Worm (Caenorhabditis elegans) whole organism, midembryonic: ENCODE results near the gene clc-11.

ENCODE experiments used
- T22C8.4 ChIP-seq: fragments of 200-800 bp; sonication (Bioruptor generic); IDR thresholded peaks from 2 replicates; pipeline ENCODE4 v1.3.6; 2022; ENCODE audit warnings: missing genetic modification characterization, missing compliant biosample characterization
- cog-1 ChIP-seq: sonication (generic microtip); optimal IDR thresholded peaks from 2 replicates; lab custom pipeline; 2016; ENCODE audit warnings: missing genetic modification characterization, missing compliant biosample characterization
- flt-1 ChIP-seq: fragments of 200-800 bp; sonication (Bioruptor generic); IDR thresholded peaks from 2 replicates; pipeline ENCODE4 v1.3.6; 2022; ENCODE audit warnings: missing genetic modification characterization, missing compliant biosample characterization
- klf-2 ChIP-seq: fragments of 200-800 bp; sonication (Bioruptor generic); conservative IDR thresholded peaks from 2 replicates; pipeline ENCODE4 v1.3.6; 2022; ENCODE audit warnings: missing genetic modification reagents, missing genetic modification characterization, missing compliant biosample characterization
- med-1 ChIP-seq: sonication (generic microtip); optimal IDR thresholded peaks from 2 replicates; lab custom pipeline; 2017; ENCODE audit warnings: missing genetic modification characterization, mild to moderate bottlenecking, missing compliant biosample characterization, antibody characterized with exemption, missing genetic modification reagents; ENCODE audit not compliant: insufficient read depth
- ref-1 ChIP-seq: fragments of 200-800 bp; sonication (Bioruptor generic); conservative IDR thresholded peaks from 2 replicates; pipeline ENCODE4 v1.3.6; 2022; ENCODE audit warnings: missing genetic modification reagents, missing genetic modification characterization, missing compliant biosample characterization
- tab-1 ChIP-seq: fragments of 200-800 bp; sonication (Bioruptor generic); IDR thresholded peaks from 2 replicates; pipeline ENCODE4 v1.3.6; 2022; ENCODE audit warnings: missing genetic modification characterization, missing compliant biosample characterization
- ztf-23 ChIP-seq: fragments of 200-800 bp; sonication (Bioruptor generic); IDR thresholded peaks from 2 replicates; pipeline ENCODE4 v1.3.6; 2022; ENCODE audit warnings: missing genetic modification reagents, missing genetic modification characterization, missing compliant biosample characterization
- ztf-29 ChIP-seq: fragments of 200-800 bp; sonication (Bioruptor generic); IDR thresholded peaks from 2 replicates; pipeline ENCODE4 v1.3.6; 2022; ENCODE audit warnings: missing genetic modification reagents, missing genetic modification characterization, missing compliant biosample characterization

The clc-11 gene

DNA sequence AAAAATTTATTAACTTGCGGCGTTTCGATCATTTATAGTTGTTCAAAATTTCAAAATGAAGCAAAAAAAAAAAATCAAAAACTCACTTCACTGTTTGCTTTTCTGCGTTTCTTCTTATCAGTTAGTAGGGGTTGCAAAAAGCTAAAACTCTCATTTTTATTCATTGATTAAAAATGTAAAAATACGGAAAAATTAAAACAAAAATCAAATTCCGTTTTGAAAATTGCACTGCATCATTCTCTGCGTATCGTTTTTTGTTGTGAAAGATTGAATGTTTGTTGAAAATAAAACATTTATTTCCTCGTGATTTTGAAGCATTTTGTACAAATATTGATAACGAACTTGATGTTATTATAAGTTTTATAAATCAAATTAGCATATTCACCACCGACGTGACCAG, 10.3 kb downstream of the clc-11 start:
- TF ChIP-seq flt-1 (GFP tag; lab: Robert Waterston, UW) (no peak), ztf-29 (no peak), cog-1 (tag; lab: Kevin White, UChicago) (no peak), tab-1 (GFP tag; lab: Robert Waterston, UW) (no peak), T22C8.4 (GFP tag; lab: Robert Waterston, UW) (no peak), ref-1 (GFP tag; lab: Robert Waterston, UW) (no peak), ztf-23 (no peak), med-1 (GFP tag; lab: Kevin White, UChicago) (no peak), klf-2 (GFP tag; lab: Robert Waterston, UW) (no peak)

DNA sequence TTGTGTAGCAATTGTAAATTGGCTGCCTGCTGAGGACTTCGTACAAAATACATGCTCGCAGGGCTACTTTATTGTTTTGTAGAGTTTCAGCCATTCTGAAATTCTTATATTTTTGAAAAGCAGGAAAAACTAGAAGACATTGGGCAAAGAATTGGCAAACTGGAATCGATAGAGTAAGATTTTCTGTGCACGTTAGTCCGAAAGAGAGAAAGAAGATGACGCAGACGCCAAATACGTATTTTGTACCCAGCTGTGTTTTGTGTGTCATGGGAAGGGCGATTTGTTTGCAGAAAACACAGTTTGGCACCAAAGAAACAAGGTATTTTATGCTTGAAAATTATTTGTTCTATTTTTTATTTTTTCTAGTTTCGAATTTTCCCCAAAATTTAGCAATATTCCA, 12.0 kb downstream of the clc-11 start, which contains the start of gene fbxa-143:
fbxa-143 (minus strand) TSS at position 101 of the 400 bp plus-strand sequence.
- TF ChIP-seq flt-1 (GFP tag; lab: Robert Waterston, UW) (no peak), klf-2 (GFP tag; lab: Robert Waterston, UW) (no peak), ztf-23 (no peak), tab-1 (GFP tag; lab: Robert Waterston, UW) (no peak), ref-1 (GFP tag; lab: Robert Waterston, UW) (no peak), med-1 (GFP tag; lab: Kevin White, UChicago) (no peak), T22C8.4 (GFP tag; lab: Robert Waterston, UW) (no peak), cog-1 (tag; lab: Kevin White, UChicago) (no peak), ztf-29 (no peak)

DNA sequence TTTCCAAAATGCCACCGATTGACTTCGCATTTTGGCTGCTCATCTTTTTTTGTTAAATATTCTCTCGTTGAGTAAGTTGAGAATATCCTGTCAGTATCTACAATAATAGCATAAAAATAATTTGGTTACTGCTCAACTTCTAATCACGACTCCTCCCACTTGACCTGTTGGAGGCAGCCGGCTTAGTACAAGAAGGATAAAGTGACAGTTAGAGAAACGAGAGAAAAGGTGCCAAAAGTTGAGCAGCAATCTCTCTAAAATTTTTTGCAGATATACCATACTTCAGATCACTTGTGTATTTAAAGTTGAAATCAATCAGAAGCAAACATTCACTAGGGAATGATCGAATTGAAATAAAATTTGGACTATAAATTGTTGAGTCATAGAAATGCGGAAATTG, 14.7 kb downstream of the clc-11 start, which contains the start of gene nhr-111:
nhr-111 (minus strand) TSS at position 101 of the 400 bp plus-strand sequence.
- TF ChIP-seq ztf-29 (no peak), klf-2 (GFP tag; lab: Robert Waterston, UW) (no peak), tab-1 (GFP tag; lab: Robert Waterston, UW) (no peak), cog-1 (tag; lab: Kevin White, UChicago) (no peak), T22C8.4 (GFP tag; lab: Robert Waterston, UW) (no peak), flt-1 (GFP tag; lab: Robert Waterston, UW) (no peak), ztf-23 (no peak), ref-1 (GFP tag; lab: Robert Waterston, UW) (no peak), med-1 (GFP tag; lab: Kevin White, UChicago) (no peak)

DNA sequence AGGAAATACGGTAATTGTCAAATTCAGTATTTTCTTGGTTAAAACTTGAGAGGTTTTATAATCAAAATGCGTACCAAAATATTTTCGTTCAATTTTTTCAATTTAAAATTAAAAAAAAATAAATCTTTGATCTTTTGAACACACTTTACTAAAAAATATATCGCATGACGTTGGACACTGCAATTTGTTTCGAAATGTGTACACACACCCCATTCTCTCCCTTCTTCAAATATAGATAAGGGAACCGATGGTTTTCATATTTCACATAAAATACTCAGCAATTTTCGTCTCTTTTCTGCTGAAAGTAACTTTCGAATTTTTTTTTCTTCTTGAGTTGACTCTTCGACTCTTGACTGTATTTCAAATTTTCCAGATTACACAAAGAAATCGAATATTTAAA, 18.0 kb downstream of the clc-11 start:
- no peak for TF ChIP-seq cog-1 (tag; lab: Kevin White, UChicago)
- no peak for TF ChIP-seq ztf-29
- TF ChIP-seq ztf-23, result no peak
- no peak for TF ChIP-seq ref-1 (GFP tag; lab: Robert Waterston, UW)
- TF ChIP-seq flt-1 (GFP tag; lab: Robert Waterston, UW), result no peak
- TF ChIP-seq med-1 (GFP tag; lab: Kevin White, UChicago), result no peak
- no peak for TF ChIP-seq tab-1 (GFP tag; lab: Robert Waterston, UW)
- no peak for TF ChIP-seq T22C8.4 (GFP tag; lab: Robert Waterston, UW)
- TF ChIP-seq klf-2 (GFP tag; lab: Robert Waterston, UW), result no peak

DNA sequence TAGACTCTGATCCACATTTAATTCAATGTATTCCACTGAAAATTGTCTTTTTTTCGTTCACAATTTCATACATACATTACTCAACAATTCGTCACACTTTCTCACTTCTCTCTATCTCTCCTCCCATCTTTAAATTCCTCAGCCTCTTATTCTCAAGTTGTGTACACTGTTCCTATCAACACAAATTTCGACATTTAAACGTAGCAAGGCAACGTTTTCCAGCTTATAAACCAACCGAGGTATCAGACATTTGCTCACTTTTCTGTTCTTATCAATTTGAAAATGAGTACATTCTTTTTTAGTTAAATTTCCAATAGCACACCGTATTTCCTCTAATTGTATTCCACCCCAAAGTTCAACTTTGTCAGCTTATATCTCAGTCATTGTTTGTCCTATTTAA, 18.5 kb downstream of the clc-11 start, which contains the start of gene skr-3:
skr-3 (plus strand) TSS at position 163 of the 400 bp plus-strand sequence.
- TF ChIP-seq ztf-23, result no peak
- TF ChIP-seq flt-1 (GFP tag; lab: Robert Waterston, UW), result no peak
- TF ChIP-seq ref-1 (GFP tag; lab: Robert Waterston, UW), result no peak

DNA sequence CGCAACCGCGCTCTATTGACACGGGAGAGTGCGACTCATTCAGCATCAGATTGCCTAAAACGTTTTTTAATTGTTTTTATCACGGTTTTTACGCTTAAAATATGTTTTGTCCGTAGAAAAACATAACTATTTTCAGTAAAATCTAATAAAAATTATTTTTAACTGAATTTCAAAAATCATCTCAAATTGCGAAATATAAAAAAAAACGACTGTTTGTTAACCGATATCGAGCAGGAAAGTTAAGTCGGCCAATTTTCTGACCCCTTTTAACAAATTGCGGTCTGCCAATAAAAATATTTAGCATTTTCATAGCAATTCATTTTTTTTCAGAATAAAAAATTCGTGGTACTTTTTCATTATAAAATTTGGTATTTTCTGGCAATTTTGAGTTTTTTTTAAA, 18.9 kb downstream of the clc-11 start:
- no peak for TF ChIP-seq cog-1 (tag; lab: Kevin White, UChicago)
- TF ChIP-seq T22C8.4 (GFP tag; lab: Robert Waterston, UW), result no peak
- TF ChIP-seq flt-1 (GFP tag; lab: Robert Waterston, UW), result no peak
- TF ChIP-seq tab-1 (GFP tag; lab: Robert Waterston, UW), result no peak
- TF ChIP-seq klf-2 (GFP tag; lab: Robert Waterston, UW), result no peak
- TF ChIP-seq ztf-29, result no peak
- no peak for TF ChIP-seq med-1 (GFP tag; lab: Kevin White, UChicago)
- TF ChIP-seq ref-1 (GFP tag; lab: Robert Waterston, UW), result no peak

DNA sequence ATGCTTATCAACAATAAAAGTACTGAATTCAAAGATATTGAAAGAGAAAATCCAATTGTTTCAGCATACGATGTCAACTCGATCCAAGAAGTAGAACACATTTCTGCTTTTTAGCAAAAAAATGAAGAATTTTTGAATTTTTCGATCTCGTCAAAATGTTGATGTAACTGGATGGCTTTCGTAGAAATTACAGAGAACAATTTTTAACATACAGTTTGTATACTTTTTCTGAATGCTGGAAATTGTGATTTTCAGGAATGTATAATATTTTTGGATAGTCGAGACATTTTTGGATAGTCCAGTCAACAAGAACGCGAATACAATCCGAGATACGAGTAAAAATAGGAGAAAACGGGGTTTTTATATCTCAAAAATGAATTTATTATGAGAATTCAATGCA, 20.8 kb downstream of the clc-11 start, which contains the start of gene str-103:
str-103 (minus strand) TSS at position 101 of the 400 bp plus-strand sequence.
- TF ChIP-seq ztf-23 (no peak), klf-2 (GFP tag; lab: Robert Waterston, UW) (no peak), ref-1 (GFP tag; lab: Robert Waterston, UW) (no peak), flt-1 (GFP tag; lab: Robert Waterston, UW) (no peak), ztf-29 (no peak), cog-1 (tag; lab: Kevin White, UChicago) (no peak), tab-1 (GFP tag; lab: Robert Waterston, UW) (no peak)

DNA sequence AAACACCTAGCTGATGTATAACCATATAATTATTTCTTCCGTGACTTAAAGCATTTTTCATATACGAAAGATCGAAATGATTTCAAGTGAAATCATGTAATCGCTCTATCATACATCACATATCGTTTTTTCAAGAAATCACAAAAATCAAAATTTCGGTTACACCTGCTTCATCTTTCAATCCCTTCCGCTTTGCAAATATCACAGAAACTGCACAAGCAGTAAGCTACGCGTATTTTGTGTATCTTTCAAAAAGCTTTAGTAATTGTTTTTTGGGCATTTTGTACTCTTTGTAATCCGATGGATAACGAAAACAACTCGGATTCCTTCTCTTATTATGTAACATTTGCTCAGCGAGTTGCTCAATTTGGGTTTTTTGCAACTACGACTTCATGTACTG, 24.0 kb downstream of the clc-11 start, which contains the start of gene str-25:
str-25 (plus strand) TSS at position 301 of the 400 bp plus-strand sequence.
- TF ChIP-seq klf-2 (GFP tag; lab: Robert Waterston, UW) (no peak), ztf-23 (no peak), ref-1 (GFP tag; lab: Robert Waterston, UW) (no peak), flt-1 (GFP tag; lab: Robert Waterston, UW) (no peak)

DNA sequence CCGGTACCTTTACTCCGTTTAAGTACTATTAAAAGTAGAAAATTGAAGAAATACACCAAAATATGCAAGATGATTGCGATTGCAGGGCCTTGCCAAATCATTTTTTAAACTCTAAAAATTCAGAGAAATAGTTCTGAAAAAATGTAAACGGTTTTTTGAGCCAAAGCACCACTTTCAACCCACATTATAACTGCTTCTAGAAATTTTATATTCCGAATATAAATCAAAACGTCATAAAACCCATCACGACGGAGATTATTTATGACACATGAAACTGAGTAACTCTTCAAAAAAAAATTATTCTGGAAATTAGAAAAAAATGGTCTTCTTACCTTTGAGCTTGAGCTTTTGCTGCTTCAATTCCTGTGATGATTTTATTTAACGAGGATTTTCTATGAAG, 25.2 kb downstream of the clc-11 start, which contains the start of gene srxa-16:
srxa-16 (minus strand) TSS at position 101 of the 400 bp plus-strand sequence.
- TF ChIP-seq ztf-29 (no peak), T22C8.4 (GFP tag; lab: Robert Waterston, UW) (no peak), ztf-23 (no peak), cog-1 (tag; lab: Kevin White, UChicago) (no peak), flt-1 (GFP tag; lab: Robert Waterston, UW) (no peak), med-1 (GFP tag; lab: Kevin White, UChicago) (no peak)

DNA sequence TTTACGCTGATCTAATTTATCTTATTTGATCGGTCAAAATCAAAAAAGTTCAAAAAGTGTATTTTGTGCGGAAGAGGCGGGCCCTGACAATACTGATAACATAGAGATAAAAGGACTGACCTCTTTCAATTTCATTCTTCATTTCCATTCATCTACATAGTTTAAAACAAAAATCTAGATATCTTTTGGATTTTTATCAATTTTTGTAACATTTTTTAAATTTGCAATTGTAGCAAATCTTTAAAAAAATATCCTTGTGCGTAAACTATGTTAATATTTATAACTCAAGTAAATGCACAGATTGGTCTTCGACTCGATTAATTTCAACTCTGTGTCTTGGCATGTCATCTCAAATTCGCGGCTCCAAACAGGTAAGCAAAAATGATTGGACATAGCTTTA, 35.8 kb downstream of the clc-11 start, which contains the start of gene argk-1:
argk-1 (plus strand) TSS at position 301 of the 400 bp plus-strand sequence.
- TF ChIP-seq klf-2 (GFP tag; lab: Robert Waterston, UW), result no peak
- TF ChIP-seq flt-1 (GFP tag; lab: Robert Waterston, UW), result no peak
- TF ChIP-seq ztf-23, result no peak
- no peak for TF ChIP-seq ztf-29
- no peak for TF ChIP-seq T22C8.4 (GFP tag; lab: Robert Waterston, UW)
- TF ChIP-seq ref-1 (GFP tag; lab: Robert Waterston, UW), result no peak
- TF ChIP-seq med-1 (GFP tag; lab: Kevin White, UChicago), result no peak
- no peak for TF ChIP-seq cog-1 (tag; lab: Kevin White, UChicago)
- no peak for TF ChIP-seq tab-1 (GFP tag; lab: Robert Waterston, UW)
